Fruit fly (Drosophila melanogaster) whole organism, embryonic: ENCODE results near the gene Pig1.
"Not testable (repeated sequence)": the region's sequence is repeated elsewhere in the genome, so short reads cannot be mapped to it uniquely, and the experiment has no call there.

Experiments
- Awh ChIP-seq: fragments of 200-800 bp; sonication (Bioruptor generic); IDR thresholded peaks from 2 replicates; pipeline ENCODE4, ENCODE4 v1.3.6; 2022; ENCODE audit warnings: missing biosample characterization, missing genetic modification characterization
- Bdp1 ChIP-seq: fragments of 200-800 bp; sonication (Bioruptor generic); optimal IDR thresholded peaks from 3 replicates; lab custom pipeline; 2016; ENCODE audit warnings: missing biosample characterization, missing genetic modification characterization
- BtbVII ChIP-seq: fragments of 200-800 bp; sonication (Bioruptor generic); optimal IDR thresholded peaks from 3 replicates; lab custom pipeline; 2017; ENCODE audit warnings: missing biosample characterization, mild to moderate bottlenecking, missing genetic modification characterization
- CG31441 ChIP-seq: fragments of 200-800 bp; sonication (Bioruptor generic); IDR thresholded peaks from 2 replicates; pipeline ENCODE4 v1.3.6; 2022; ENCODE audit warnings: missing biosample characterization, missing genetic modification characterization
- CG8388 ChIP-seq: fragments of 200-800 bp; sonication (Bioruptor generic); optimal IDR thresholded peaks from 2 replicates; lab custom pipeline; 2019; ENCODE audit warnings: missing biosample characterization, mild to moderate bottlenecking, missing genetic modification characterization, moderate library complexity
- CG8478 ChIP-seq: fragments of >200 bp; optimal IDR thresholded peaks from 2 replicates; lab custom pipeline; 2018
- Dfd ChIP-seq, 2 experiments: fragments of >200 bp; optimal IDR thresholded peaks; 2 replicates each; lab custom pipeline; 2017; ENCODE audit warnings: missing biosample characterization in 2 of 2, missing genetic modification characterization in 2 of 2
- Mad ChIP-seq: fragments of 200-800 bp; sonication (Bioruptor generic); optimal IDR thresholded peaks from 2 replicates; lab custom pipeline; 2016; ENCODE audit warnings: missing biosample characterization, missing genetic modification characterization
- Myb ChIP-seq: fragments of 200-800 bp; sonication (Bioruptor generic); optimal IDR thresholded peaks from 2 replicates; lab custom pipeline; 2016; ENCODE audit warnings: missing biosample characterization, missing genetic modification characterization
- NC2β ChIP-seq: fragments of 200-800 bp; sonication (Bioruptor generic); optimal IDR thresholded peaks from 2 replicates; lab custom pipeline; 2016; ENCODE audit warnings: missing biosample characterization, missing genetic modification characterization
- psq ChIP-seq: fragments of 200-800 bp; sonication (Bioruptor generic); optimal IDR thresholded peaks from 2 replicates; lab custom pipeline; 2017; ENCODE audit warnings: missing biosample characterization, missing genetic modification characterization
- stwl ChIP-seq: fragments of 200-800 bp; sonication (Bioruptor generic); optimal IDR thresholded peaks from 3 replicates; lab custom pipeline; 2018; ENCODE audit warnings: missing biosample characterization, mild to moderate bottlenecking, missing genetic modification characterization, moderate library complexity

- not testable (repeated sequence) for TF ChIP-seq Awh (GFP tag; lab: Robert Waterston, UW); Bdp1 (GFP tag; lab: Kevin White, UChicago); Dfd (GFP tag; optimal IDR thresholded peaks at IDR 0.05; lab: Kevin White, UChicago); BtbVII (GFP tag; lab: Kevin White, UChicago); CG8388 (GFP tag; lab: Kevin White, UChicago); Myb (GFP tag; lab: Kevin White, UChicago); CG8478 (lab: Kevin White, UChicago); stwl (tag; lab: Kevin White, UChicago); NC2β (GFP tag; lab: Kevin White, UChicago); CG31441 (GFP tag; lab: Robert Waterston, UW); psq (GFP tag; lab: Kevin White, UChicago); Mad (GFP tag; lab: Kevin White, UChicago)
These were observed 8.6 kb downstream of the Pig1 start, which contains the start of gene ng2 for dm6 chrX:3240471-3240870.
